Worm (Caenorhabditis elegans): ENCODE results near the gene K07F5.15.

- TF ChIP-seq nhr-25 (tag; optimal IDR thresholded peaks at IDR 0.05) = no peak
- TF ChIP-seq ztf-11 (tag; optimal IDR thresholded peaks at IDR 0.05) = no peak
- TF ChIP-seq ama-1 (optimal IDR thresholded peaks at IDR 0.05) = no peak
- TF ChIP-seq elt-1 (tag; optimal IDR thresholded peaks at IDR 0.05) = no peak
Measured at ce11 chrIV:9863817-9864216, 1.1 kb upstream of the K07F5.15 start, which contains the start of gene K07F5.16.
